Worm (Caenorhabditis elegans) whole organism, L1 larva: Measurements from ENCODE around the gene Y62E10A.13.

Experiments used
- aha-1 ChIP-seq: fragments of 150-350 bp; optimal IDR thresholded peaks from 2 replicates; lab custom pipeline; 2014; ENCODE audit warnings: missing biosample characterization, missing genetic modification characterization
- ceh-82 ChIP-seq, 3 experiments: fragments of 150-350 bp in 1 of 3; sonication (generic microtip) in 2 of 3; optimal IDR thresholded peaks; 2 replicates each; lab custom pipeline; 2014 to 2017; ENCODE audit warnings: missing biosample characterization in 3 of 3, missing genetic modification characterization in 3 of 3
- mep-1 ChIP-seq: fragments of 150-350 bp; optimal IDR thresholded peaks from 2 replicates; lab custom pipeline; 2014; ENCODE audit warnings: missing biosample characterization, missing genetic modification characterization
- nhr-28 ChIP-seq: fragments of 150-350 bp; optimal IDR thresholded peaks from 2 replicates; lab custom pipeline; 2014; ENCODE audit warnings: missing biosample characterization, missing genetic modification characterization
- nhr-90 ChIP-seq: sonication (generic microtip); optimal IDR thresholded peaks from 2 replicates; lab custom pipeline; 2016; ENCODE audit warnings: mild to moderate bottlenecking, missing genetic modification characterization, missing compliant biosample characterization; ENCODE audit not compliant: poor library complexity
- snpc-4 ChIP-seq: fragments of 150-350 bp; optimal IDR thresholded peaks from 2 replicates; lab custom pipeline; 2014; ENCODE audit warnings: missing biosample characterization, missing genetic modification characterization
- sox-4 ChIP-seq: sonication (generic microtip); optimal IDR thresholded peaks from 2 replicates; lab custom pipeline; 2016; ENCODE audit warnings: missing genetic modification characterization, missing compliant biosample characterization
- unc-62 ChIP-seq: fragments of 150-350 bp; optimal IDR thresholded peaks from 2 replicates; lab custom pipeline; 2014; ENCODE audit warnings: missing biosample characterization, missing genetic modification reagents, missing genetic modification characterization
- vab-15 ChIP-seq: sonication (generic microtip); optimal IDR thresholded peaks from 2 replicates; lab custom pipeline; 2017; ENCODE audit warnings: missing genotype, mild to moderate bottlenecking, missing genetic modification characterization, missing compliant biosample characterization

ce11 chrIV:13374918-13375317, 23.9 kb downstream of the Y62E10A.13 start:
- TF ChIP-seq unc-62 (GFP tag; lab: Kevin White, UChicago): no peak
- TF ChIP-seq sox-4: no peak
- TF ChIP-seq snpc-4 (tag; lab: Kevin White, UChicago): no peak
- no peak for TF ChIP-seq aha-1 (tag; lab: Kevin White, UChicago)
- no peak for TF ChIP-seq nhr-90
- TF ChIP-seq mep-1 (tag; lab: Kevin White, UChicago): no peak
- no peak for TF ChIP-seq nhr-28 (tag; lab: Kevin White, UChicago)
- no peak for TF ChIP-seq vab-15 (tag; lab: Kevin White, UChicago)
- TF ChIP-seq ceh-82 (tag; optimal IDR thresholded peaks at IDR 0.05; lab: Kevin White, UChicago): no peak
